Fruit fly (Drosophila melanogaster) whole organism, embryonic: ENCODE measurements around the gene CG43052.

Experiments used
- Antp ChIP-seq: fragments of 200-800 bp; sonication (Bioruptor generic); optimal IDR thresholded peaks from 3 replicates; lab custom pipeline; 2016; ENCODE audit warnings: missing biosample characterization, missing genetic modification characterization
- CG31441 ChIP-seq: fragments of 200-800 bp; sonication (Bioruptor generic); IDR thresholded peaks from 2 replicates; pipeline ENCODE4 v1.3.6; 2022; ENCODE audit warnings: missing biosample characterization, missing genetic modification characterization
- CG6813 ChIP-seq: fragments of 200-800 bp; sonication (Bioruptor generic); optimal IDR thresholded peaks from 2 replicates; lab custom pipeline; 2017; ENCODE audit warnings: missing biosample characterization, missing genetic modification characterization, mild to moderate bottlenecking, moderate library complexity, missing genetic modification reagents
- Doc3 ChIP-seq: fragments of 200-800 bp; sonication (Bioruptor generic); IDR thresholded peaks from 3 replicates; pipeline ENCODE4 v1.3.6; 2022; ENCODE audit warnings: missing biosample characterization, missing genetic modification characterization; ENCODE audit not compliant: partially characterized antibody
- Lpt ChIP-seq: fragments of >200 bp; optimal IDR thresholded peaks from 2 replicates; lab custom pipeline; 2018; ENCODE audit warnings: missing biosample characterization, missing genetic modification characterization
- jigr1 ChIP-seq: fragments of 200-800 bp; sonication (Bioruptor generic); IDR thresholded peaks from 3 replicates; pipeline ENCODE4 v1.3.6; 2022; ENCODE audit warnings: missing biosample characterization, missing genetic modification characterization
- lov ChIP-seq, 2 experiments: fragments of 200-800 bp in 1 of 2; fragments of >200 bp in 1 of 2; sonication (Bioruptor generic) in 1 of 2; IDR thresholded peaks in 1 of 2; optimal IDR thresholded peaks in 1 of 2; 2 replicates in 1 of 2; 3 replicates in 1 of 2; pipeline versions ENCODE4 v1.3.6 to Lab custom; 2017 to 2022; ENCODE audit warnings: missing biosample characterization in 1 of 2, missing genetic modification characterization in 1 of 2

dm6 chr2L:14318600-14318999 lies 33.3 kb upstream of the CG43052 start:
- TF ChIP-seq Antp (GFP tag; lab: Kevin White, UChicago) (no peak), Lpt (GFP tag; lab: Kevin White, UChicago) (no peak), CG31441 (no peak), lov (optimal IDR thresholded peaks at IDR 0.05; lab: Kevin White, UChicago) (no peak), lov (GFP tag; IDR thresholded peaks at IDR 0.05; lab: Robert Waterston, UW) (no peak), CG6813 (no peak), jigr1 (GFP tag; lab: Robert Waterston, UW) (no peak), Doc3 (no peak)
